Worm (Caenorhabditis elegans) whole organism, late embryonic: ENCODE measurements around the gene AH6.17.

Experiments
- K09A11.1 ChIP-seq: sonication (generic microtip); optimal IDR thresholded peaks from 2 replicates; lab custom pipeline; 2017; ENCODE audit warnings: antibody characterized with exemption, mild to moderate bottlenecking, missing genetic modification characterization, missing compliant biosample characterization; ENCODE audit not compliant: insufficient read depth
- ama-1 ChIP-seq: fragments of 150-350 bp; optimal IDR thresholded peaks from 2 replicates; lab custom pipeline; 2014
- dve-1 ChIP-seq: sonication (generic microtip); optimal IDR thresholded peaks from 2 replicates; lab custom pipeline; 2017; ENCODE audit warnings: antibody characterized with exemption, mild to moderate bottlenecking, missing genetic modification characterization, missing compliant biosample characterization
- elt-2 ChIP-seq: sonication (generic microtip); optimal IDR thresholded peaks from 2 replicates; lab custom pipeline; 2016; ENCODE audit warnings: missing genetic modification reagents, missing genetic modification characterization, missing compliant biosample characterization
- fkh-10 ChIP-seq: fragments of 150-350 bp; optimal IDR thresholded peaks from 2 replicates; lab custom pipeline; 2014; ENCODE audit warnings: missing biosample characterization, missing genetic modification reagents, missing genetic modification characterization
- hlh-15 ChIP-seq: sonication (generic microtip); optimal IDR thresholded peaks from 2 replicates; lab custom pipeline; 2016; ENCODE audit warnings: missing genetic modification characterization, missing compliant biosample characterization
- nfya-1 ChIP-seq: sonication (generic microtip); optimal IDR thresholded peaks from 2 replicates; lab custom pipeline; 2017; ENCODE audit warnings: missing genetic modification characterization, mild to moderate bottlenecking, missing compliant biosample characterization, antibody characterized with exemption, moderate library complexity
- nhr-11 ChIP-seq: fragments of 150-350 bp; optimal IDR thresholded peaks from 2 replicates; lab custom pipeline; 2014; ENCODE audit warnings: missing biosample characterization, missing genetic modification characterization
- npax-4 ChIP-seq: sonication (generic microtip); optimal IDR thresholded peaks from 2 replicates; lab custom pipeline; 2016; ENCODE audit warnings: missing genetic modification characterization, missing compliant biosample characterization
- pha-4 ChIP-seq: fragments of 150-350 bp; optimal IDR thresholded peaks from 2 replicates; lab custom pipeline; 2018; ENCODE audit warnings: missing biosample characterization, missing genetic modification reagents, missing genetic modification characterization
- pqm-1 ChIP-seq: sonication (generic microtip); optimal IDR thresholded peaks from 2 replicates; lab custom pipeline; 2016; ENCODE audit warnings: missing genetic modification characterization, missing compliant biosample characterization
- sox-4 ChIP-seq: sonication (generic microtip); optimal IDR thresholded peaks from 2 replicates; lab custom pipeline; 2017; ENCODE audit warnings: mild to moderate bottlenecking, missing genetic modification characterization, inconsistent platforms, missing compliant biosample characterization
- tbx-2 ChIP-seq: sonication (generic microtip); optimal IDR thresholded peaks from 2 replicates; lab custom pipeline; 2016; ENCODE audit warnings: missing genetic modification characterization, missing compliant biosample characterization
- unc-86 ChIP-seq: sonication (generic microtip); optimal IDR thresholded peaks from 2 replicates; lab custom pipeline; 2016; ENCODE audit warnings: missing genetic modification characterization, missing compliant biosample characterization

- no peak for TF ChIP-seq sox-4 (tag; lab: Kevin White, UChicago)
- no peak for TF ChIP-seq elt-2 (tag; lab: Kevin White, UChicago)
- TF ChIP-seq pha-4 (tag; lab: Kevin White, UChicago), result no peak
- TF ChIP-seq unc-86, result no peak
- no peak for TF ChIP-seq fkh-10
- no peak for TF ChIP-seq npax-4 (tag; lab: Kevin White, UChicago)
- no peak for TF ChIP-seq tbx-2 (tag; lab: Kevin White, UChicago)
- TF ChIP-seq pqm-1 (tag; lab: Kevin White, UChicago), result no peak
- TF ChIP-seq ama-1 (lab: Kevin White, UChicago), result no peak
- TF ChIP-seq nhr-11, result no peak
- no peak for TF ChIP-seq dve-1 (tag; lab: Kevin White, UChicago)
- TF ChIP-seq nfya-1 (tag; lab: Kevin White, UChicago), result no peak
- TF ChIP-seq K09A11.1 (tag; lab: Kevin White, UChicago), result no peak
- no peak for TF ChIP-seq hlh-15 (tag; lab: Kevin White, UChicago)
Observed at ce11 chrII:9493242-9494058, 29.5 kb upstream of the AH6.17 start.
